Worm (Caenorhabditis elegans) whole organism, L4 larva: ENCODE measurements around the gene C18A3.11.

Experiments used
- Y5F2A.4 ChIP-seq: fragments of 200-800 bp; sonication (Bioruptor generic); optimal IDR thresholded peaks from 2 replicates; lab custom pipeline; 2018; ENCODE audit warnings: mild to moderate bottlenecking, missing genetic modification characterization, missing compliant biosample characterization
- attf-4 ChIP-seq: sonication (generic microtip); optimal IDR thresholded peaks from 3 replicates; lab custom pipeline; 2017; ENCODE audit warnings: missing biosample characterization, missing genetic modification characterization
- ceh-82 ChIP-seq: sonication (generic microtip); optimal IDR thresholded peaks from 2 replicates; lab custom pipeline; 2017; ENCODE audit warnings: missing biosample characterization, missing genetic modification characterization
- fos-1 ChIP-seq: fragments of 150-350 bp; optimal IDR thresholded peaks from 2 replicates; lab custom pipeline; 2014; ENCODE audit warnings: missing biosample characterization, missing genetic modification characterization
- jun-1 ChIP-seq: fragments of 150-350 bp; optimal IDR thresholded peaks from 2 replicates; lab custom pipeline; 2014; ENCODE audit warnings: missing biosample characterization, missing genetic modification reagents, missing genetic modification characterization
- madf-9 ChIP-seq: fragments of 200-800 bp; sonication (Bioruptor generic); conservative IDR thresholded peaks from 2 replicates; pipeline ENCODE4 v1.3.6; 2022; ENCODE audit warnings: missing genetic modification reagents, missing genetic modification characterization, missing compliant biosample characterization
- mep-1 ChIP-seq: fragments of 150-350 bp; sonication (generic microtip); optimal IDR thresholded peaks from 3 replicates; lab custom pipeline; 2014; ENCODE audit warnings: missing biosample characterization, missing genetic modification characterization

DNA sequence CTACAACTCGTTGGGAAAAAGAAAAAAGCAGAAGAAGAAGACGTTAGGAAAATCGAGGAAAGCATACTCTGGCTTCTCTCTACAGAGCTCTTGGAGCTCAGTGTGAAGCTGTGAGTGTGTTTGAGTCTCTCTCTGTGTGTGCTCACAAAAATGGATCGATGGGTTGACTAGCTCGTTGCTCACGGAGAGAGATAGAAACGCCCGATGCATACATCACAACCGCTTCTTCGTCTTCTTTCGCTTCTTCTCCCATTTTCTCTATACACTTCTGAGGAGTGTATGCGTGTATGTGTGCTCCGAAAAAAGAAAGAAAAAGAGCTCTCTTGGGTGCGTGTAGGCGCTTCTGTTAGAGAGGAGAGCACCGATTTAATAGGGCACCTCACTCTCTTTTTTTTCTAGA is 5.7 kb upstream of the C18A3.11 start:
- TF ChIP-seq ceh-82 = no peak
- TF ChIP-seq fos-1 (tag; lab: Kevin White, UChicago) = no peak
- TF ChIP-seq attf-4 (tag; lab: Kevin White, UChicago) = no peak
- TF ChIP-seq madf-9 (GFP tag; lab: Robert Waterston, UW) = no peak
- peak; percentile 86 for TF ChIP-seq mep-1 (tag; lab: Kevin White, UChicago)
- TF ChIP-seq Y5F2A.4 (GFP tag; lab: Kevin White, UChicago) = no peak
- no peak for TF ChIP-seq jun-1 (tag; lab: Kevin White, UChicago)
